Fruit fly (Drosophila melanogaster) whole organism, adult: ENCODE data around the gene BTBD9.

ENCODE experiments used
- CG11617 ChIP-seq: fragments of 200-800 bp; sonication (Bioruptor generic); optimal IDR thresholded peaks from 2 replicates; lab custom pipeline; 2017; ENCODE audit warnings: mild to moderate bottlenecking, missing biosample characterization, missing genetic modification reagents, missing genetic modification characterization
- CG12768 ChIP-seq: fragments of 200-800 bp; sonication (Bioruptor generic); optimal IDR thresholded peaks from 2 replicates; lab custom pipeline; 2017; ENCODE audit warnings: missing biosample characterization, missing genetic modification characterization, mild to moderate bottlenecking, moderate library complexity, missing genetic modification reagents
- CG14711 ChIP-seq: fragments of 200-800 bp; sonication (Bioruptor generic); optimal IDR thresholded peaks from 2 replicates; lab custom pipeline; 2018; ENCODE audit warnings: missing biosample characterization, mild to moderate bottlenecking, missing genetic modification characterization, moderate library complexity
- CG1620 ChIP-seq: fragments of 200-800 bp; sonication (Bioruptor generic); optimal IDR thresholded peaks from 2 replicates; lab custom pipeline; 2016; ENCODE audit warnings: missing biosample characterization, missing genetic modification characterization
- CG33017 ChIP-seq: fragments of 200-800 bp; sonication (Bioruptor generic); optimal IDR thresholded peaks from 2 replicates; lab custom pipeline; 2018; ENCODE audit warnings: missing biosample characterization, mild to moderate bottlenecking, missing genetic modification characterization, moderate library complexity
- CG5204 ChIP-seq: fragments of 200-800 bp; sonication (Bioruptor generic); optimal IDR thresholded peaks from 2 replicates; lab custom pipeline; 2016; ENCODE audit warnings: missing biosample characterization, missing genetic modification characterization
- CG7045 ChIP-seq: fragments of 200-800 bp; sonication (Bioruptor generic); optimal IDR thresholded peaks from 2 replicates; lab custom pipeline; 2017; ENCODE audit warnings: missing biosample characterization, mild to moderate bottlenecking, missing genetic modification characterization
- CG7101 ChIP-seq: fragments of 200-800 bp; sonication (Bioruptor generic); optimal IDR thresholded peaks from 2 replicates; lab custom pipeline; 2018; ENCODE audit warnings: missing biosample characterization, mild to moderate bottlenecking, missing genetic modification characterization, moderate library complexity
- Clk ChIP-seq: fragments of 200-800 bp; sonication (Bioruptor generic); optimal IDR thresholded peaks from 2 replicates; lab custom pipeline; 2017; ENCODE audit warnings: missing biosample characterization, missing genetic modification characterization
- Crg-1 ChIP-seq: fragments of 200-800 bp; sonication (Bioruptor generic); optimal IDR thresholded peaks from 2 replicates; lab custom pipeline; 2016; ENCODE audit warnings: missing biosample characterization, missing genetic modification characterization
- Hr96 ChIP-seq: fragments of 200-800 bp; sonication (Bioruptor generic); optimal IDR thresholded peaks from 2 replicates; lab custom pipeline; 2016; ENCODE audit warnings: missing biosample characterization, missing genetic modification characterization
- Mnt ChIP-seq: fragments of 200-800 bp; sonication (Bioruptor generic); optimal IDR thresholded peaks from 2 replicates; lab custom pipeline; 2016; ENCODE audit warnings: missing biosample characterization, mild to moderate bottlenecking, missing genetic modification characterization
- bab1 ChIP-seq: fragments of 200-800 bp; sonication (Bioruptor generic); optimal IDR thresholded peaks from 3 replicates; lab custom pipeline; 2019; ENCODE audit warnings: missing biosample characterization, mild to moderate bottlenecking, missing genetic modification characterization, moderate library complexity
- cic ChIP-seq: fragments of 200-800 bp; sonication (Bioruptor generic); optimal IDR thresholded peaks from 2 replicates; lab custom pipeline; 2017; ENCODE audit warnings: missing biosample characterization, mild to moderate bottlenecking, missing genetic modification characterization, moderate library complexity
- cnc ChIP-seq, 2 experiments: fragments of >200 bp; optimal IDR thresholded peaks; 2 replicates each; lab custom pipeline; 2017
- kay ChIP-seq: fragments of 200-800 bp; sonication (Bioruptor generic); peaks from one replicate; lab custom pipeline; 2016; ENCODE audit warnings: missing biosample characterization, missing genetic modification characterization, borderline replicate concordance
- ovo ChIP-seq: fragments of 200-800 bp; sonication (Bioruptor generic); optimal IDR thresholded peaks from 2 replicates; lab custom pipeline; 2016; ENCODE audit warnings: missing biosample characterization, missing genetic modification characterization
- pad ChIP-seq: fragments of 200-800 bp; sonication (Bioruptor generic); optimal IDR thresholded peaks from 3 replicates; lab custom pipeline; 2017; ENCODE audit warnings: missing biosample characterization, missing genetic modification characterization, mild to moderate bottlenecking, moderate library complexity, missing genetic modification reagents
- tj ChIP-seq: fragments of 200-800 bp; sonication (Bioruptor generic); optimal IDR thresholded peaks from 3 replicates; lab custom pipeline; 2017; ENCODE audit warnings: missing biosample characterization, mild to moderate bottlenecking, missing genetic modification characterization, moderate library complexity
- toe ChIP-seq: fragments of 200-800 bp; sonication (Bioruptor generic); optimal IDR thresholded peaks from 2 replicates; lab custom pipeline; 2016; ENCODE audit warnings: missing biosample characterization, missing genetic modification characterization

BTBD9 gene

DNA sequence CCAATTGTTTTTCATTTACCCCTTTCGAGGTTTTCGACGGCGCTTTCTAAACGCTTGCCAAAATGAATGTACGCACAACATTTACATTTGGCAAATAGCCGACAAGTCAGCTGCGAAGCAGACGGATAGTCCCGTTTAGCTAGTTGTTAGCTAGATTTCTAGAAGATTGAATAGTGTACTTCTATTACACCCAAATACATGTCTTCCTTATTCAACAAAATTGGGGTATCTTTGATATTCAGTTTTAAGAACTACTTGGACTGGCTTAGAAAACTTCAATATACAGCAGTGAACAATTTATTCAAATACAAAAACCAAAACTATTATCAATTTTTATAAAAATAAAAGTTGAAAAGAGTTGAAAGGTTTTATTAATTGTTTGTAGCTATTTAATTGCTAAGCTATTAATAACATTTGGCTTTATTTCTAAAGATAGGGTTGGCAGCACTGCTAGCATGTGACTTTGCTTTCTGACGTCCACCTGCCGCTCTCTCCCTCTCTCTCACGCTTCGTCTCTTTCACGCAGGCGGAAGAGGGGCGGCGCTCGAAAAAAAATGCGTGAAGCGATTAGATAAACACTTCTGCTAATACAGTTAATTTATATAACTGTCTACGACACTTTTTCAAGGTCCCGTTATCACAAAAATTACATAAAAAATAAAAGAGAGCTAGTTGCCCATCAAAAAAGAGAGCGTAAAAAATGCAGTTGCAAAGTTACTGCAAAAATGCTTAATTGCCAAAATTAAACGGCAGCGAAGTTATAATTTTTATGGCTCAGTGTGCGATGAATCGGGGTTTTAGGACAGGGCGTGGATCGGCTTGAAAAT, 16.7 kb downstream of the BTBD9 start:
- TF ChIP-seq toe (GFP tag; lab: Kevin White, UChicago), result peak; percentile 7
- TF ChIP-seq pad (GFP tag; lab: Kevin White, UChicago), result peak; percentile 75
- TF ChIP-seq bab1 (GFP tag; lab: Kevin White, UChicago), result no peak
- TF ChIP-seq tj, result peak; percentile 99
- TF ChIP-seq CG14711 (tag; lab: Kevin White, UChicago), result peak; percentile 39
- TF ChIP-seq cic (GFP tag; lab: Kevin White, UChicago), result no peak
- TF ChIP-seq CG1620 (GFP tag; lab: Kevin White, UChicago), result no peak
- TF ChIP-seq Hr96, result no peak
- TF ChIP-seq CG7101 (tag; lab: Kevin White, UChicago), result peak; percentile 9
- no peak for TF ChIP-seq CG33017 (tag; lab: Kevin White, UChicago)
- no peak for TF ChIP-seq kay (GFP tag; lab: Kevin White, UChicago)
- TF ChIP-seq CG11617 (GFP tag; lab: Kevin White, UChicago), result peak; percentile 55
- peak; percentile 92 for TF ChIP-seq ovo (GFP tag; lab: Kevin White, UChicago)
- no peak for TF ChIP-seq CG7045

- TF ChIP-seq toe (GFP tag; lab: Kevin White, UChicago) (no peak), kay (GFP tag; lab: Kevin White, UChicago) (peak; percentile 89), cic (GFP tag; lab: Kevin White, UChicago) (peak; percentile 83), pad (GFP tag; lab: Kevin White, UChicago) (no peak), cnc (optimal IDR thresholded peaks at IDR 0.05; lab: Kevin White, UChicago) (no peak), ovo (GFP tag; lab: Kevin White, UChicago) (no peak), Mnt (GFP tag; lab: Kevin White, UChicago) (peak; percentile 100), CG14711 (tag; lab: Kevin White, UChicago) (no peak), Crg-1 (GFP tag; lab: Kevin White, UChicago) (no peak), CG7101 (tag; lab: Kevin White, UChicago) (peak; percentile 54)
These were observed 17.6 kb downstream of the BTBD9 start for dm6 chrX:10785920-10786361.

dm6 chrX:10786443-10787097, 18.2 kb downstream of the BTBD9 start, which contains the start of the genes Ant2 and sesB:
Ant2 (minus strand) TSS chrX:10786907.
sesB (minus strand) TSS chrX:10786958.
- TF ChIP-seq CG1620 (GFP tag; lab: Kevin White, UChicago), result peak; percentile 34
- peak; percentile 33 for TF ChIP-seq CG33017 (tag; lab: Kevin White, UChicago)
- TF ChIP-seq pad (GFP tag; lab: Kevin White, UChicago), result peak; percentile 15
- TF ChIP-seq bab1 (GFP tag; lab: Kevin White, UChicago), result peak; percentile 32
- no peak for TF ChIP-seq CG7045
- peak; percentile 61 for TF ChIP-seq Mnt (GFP tag; lab: Kevin White, UChicago)
- TF ChIP-seq Crg-1 (GFP tag; lab: Kevin White, UChicago), result peak; percentile 23
- no peak for TF ChIP-seq Clk (GFP tag; lab: Kevin White, UChicago)
- peak; percentile 9 for TF ChIP-seq CG11617 (GFP tag; lab: Kevin White, UChicago)

DNA sequence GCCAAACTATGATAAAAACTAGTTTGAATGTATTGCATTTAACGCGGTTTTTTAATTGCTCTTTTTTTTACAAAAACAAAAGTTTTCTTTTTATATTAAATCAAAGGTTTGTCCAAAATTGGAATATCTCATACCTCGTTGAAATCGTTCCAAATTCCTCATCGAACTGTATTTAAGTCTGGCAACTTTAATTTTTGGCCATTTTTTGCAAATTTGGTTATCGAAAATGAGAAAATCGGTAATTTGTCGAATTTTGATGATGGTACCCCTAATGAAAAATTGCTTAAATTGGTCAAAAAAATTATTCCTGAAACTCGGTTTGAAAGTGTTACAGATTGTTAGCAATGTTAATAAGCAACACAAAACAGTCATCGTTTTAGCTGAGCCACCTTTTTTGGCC, 19.0 kb downstream of the BTBD9 start:
- TF ChIP-seq Clk (GFP tag; lab: Kevin White, UChicago) (no peak), pad (GFP tag; lab: Kevin White, UChicago) (no peak), CG14711 (tag; lab: Kevin White, UChicago) (no peak), bab1 (GFP tag; lab: Kevin White, UChicago) (no peak), Mnt (GFP tag; lab: Kevin White, UChicago) (no peak), CG1620 (GFP tag; lab: Kevin White, UChicago) (no peak), kay (GFP tag; lab: Kevin White, UChicago) (peak; percentile 72), CG12768 (GFP tag; lab: Kevin White, UChicago) (no peak)

DNA sequence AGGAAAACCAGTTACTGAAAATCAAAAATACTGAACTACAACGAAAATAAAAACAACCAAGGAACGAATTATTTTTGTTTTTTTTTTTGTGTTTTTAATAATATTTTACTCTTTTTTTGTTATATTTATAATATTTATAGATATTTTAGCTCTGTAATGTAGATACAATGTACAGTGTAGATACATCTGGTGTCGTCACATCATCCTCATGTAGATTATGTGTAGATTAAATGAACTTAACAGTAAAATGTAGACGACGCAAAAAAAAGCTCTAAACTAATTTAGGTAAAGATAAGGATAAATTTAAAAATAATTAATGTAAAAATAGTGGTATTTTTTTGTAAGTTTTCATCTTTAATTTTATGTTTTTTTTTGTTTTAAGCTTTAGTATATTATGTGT, 20.9 kb downstream of the BTBD9 start:
- TF ChIP-seq Mnt (GFP tag; lab: Kevin White, UChicago), result no peak
- no peak for TF ChIP-seq bab1 (GFP tag; lab: Kevin White, UChicago)
- TF ChIP-seq CG14711 (tag; lab: Kevin White, UChicago), result no peak
- no peak for TF ChIP-seq CG5204 (GFP tag; lab: Kevin White, UChicago)
- TF ChIP-seq cic (GFP tag; lab: Kevin White, UChicago), result no peak
- no peak for TF ChIP-seq CG12768 (GFP tag; lab: Kevin White, UChicago)
- TF ChIP-seq CG11617 (GFP tag; lab: Kevin White, UChicago), result no peak
- no peak for TF ChIP-seq toe (GFP tag; lab: Kevin White, UChicago)
- TF ChIP-seq ovo (GFP tag; lab: Kevin White, UChicago), result no peak
- TF ChIP-seq tj, result no peak
- TF ChIP-seq pad (GFP tag; lab: Kevin White, UChicago), result no peak
- TF ChIP-seq CG7101 (tag; lab: Kevin White, UChicago), result no peak
- TF ChIP-seq Crg-1 (GFP tag; lab: Kevin White, UChicago), result no peak
- no peak for TF ChIP-seq cnc (optimal IDR thresholded peaks at IDR 0.05; lab: Kevin White, UChicago)
- no peak for TF ChIP-seq Clk (GFP tag; lab: Kevin White, UChicago)
- TF ChIP-seq CG33017 (tag; lab: Kevin White, UChicago), result no peak
- TF ChIP-seq CG7045, result no peak
- TF ChIP-seq CG1620 (GFP tag; lab: Kevin White, UChicago), result no peak
- no peak for TF ChIP-seq Hr96
- no peak for TF ChIP-seq kay (GFP tag; lab: Kevin White, UChicago)
